Fruit fly (Drosophila melanogaster) whole organism, embryonic: ENCODE data around the gene Spn28B.
A peak's percentile ranks its signal among the peaks of the same experiment; 100 is the strongest.

Experiments
- Bgb ChIP-seq: fragments of 200-800 bp; sonication (Bioruptor generic); IDR thresholded peaks from 2 replicates; pipeline ENCODE4 v1.3.6; 2022; ENCODE audit warnings: missing biosample characterization, missing genetic modification characterization; ENCODE audit not compliant: partially characterized antibody
- CG1024 ChIP-seq: fragments of 200-800 bp; sonication (Bioruptor generic); IDR thresholded peaks from 2 replicates; pipeline ENCODE4 v1.3.6; 2022; ENCODE audit warnings: missing biosample characterization, missing genetic modification characterization
- CG10321 ChIP-seq: fragments of 200-800 bp; sonication (Bioruptor generic); IDR thresholded peaks from 2 replicates; pipeline ENCODE4 v1.3.6; 2022; ENCODE audit warnings: missing biosample characterization, missing genetic modification characterization
- CG10979 ChIP-seq: fragments of 200-800 bp; sonication (Bioruptor generic); optimal IDR thresholded peaks from 2 replicates; lab custom pipeline; 2018; ENCODE audit warnings: missing biosample characterization, mild to moderate bottlenecking, missing genetic modification characterization, moderate library complexity
- CG11723 ChIP-seq: fragments of 200-800 bp; sonication (Bioruptor generic); optimal IDR thresholded peaks from 2 replicates; lab custom pipeline; 2017; ENCODE audit warnings: missing biosample characterization, mild to moderate bottlenecking, missing genetic modification characterization
- CG13624 ChIP-seq: fragments of 200-800 bp; sonication (Bioruptor generic); optimal IDR thresholded peaks from 2 replicates; lab custom pipeline; 2016; ENCODE audit warnings: missing biosample characterization, missing genetic modification characterization
- CG1529 ChIP-seq: fragments of 200-800 bp; sonication (Bioruptor generic); optimal IDR thresholded peaks from 3 replicates; lab custom pipeline; 2018; ENCODE audit warnings: missing biosample characterization, missing genetic modification characterization
- CG1647 ChIP-seq: fragments of 200-800 bp; sonication (Bioruptor generic); optimal IDR thresholded peaks from 3 replicates; lab custom pipeline; 2016; ENCODE audit warnings: missing biosample characterization, missing genetic modification characterization
- CG3163 ChIP-seq: fragments of 200-800 bp; sonication (Bioruptor generic); optimal IDR thresholded peaks from 3 replicates; lab custom pipeline; 2016; ENCODE audit warnings: missing biosample characterization, missing genetic modification characterization
- CG42726 ChIP-seq: fragments of 200-800 bp; sonication (Bioruptor generic); IDR thresholded peaks from 2 replicates; pipeline ENCODE4 v1.3.6; 2022; ENCODE audit warnings: missing biosample characterization, missing genetic modification characterization; ENCODE audit not compliant: partially characterized antibody
- CG5953 ChIP-seq: fragments of 200-800 bp; sonication (Bioruptor generic); IDR thresholded peaks from 2 replicates; pipeline ENCODE4 v1.3.6; 2022; ENCODE audit warnings: missing biosample characterization, missing genetic modification characterization
- CG7556 ChIP-seq: fragments of 200-800 bp; sonication (Bioruptor generic); optimal IDR thresholded peaks from 2 replicates; lab custom pipeline; 2017; ENCODE audit warnings: missing biosample characterization, mild to moderate bottlenecking, missing genetic modification characterization
- CG9932 ChIP-seq: fragments of 200-800 bp; sonication (Bioruptor generic); IDR thresholded peaks from 2 replicates; pipeline ENCODE4 v1.3.6; 2022; ENCODE audit warnings: missing biosample characterization, missing genetic modification characterization
- Elba2 ChIP-seq: fragments of 200-800 bp; sonication (Bioruptor generic); optimal IDR thresholded peaks from 3 replicates; lab custom pipeline; 2016; ENCODE audit warnings: missing biosample characterization, missing genetic modification characterization
- Gsc ChIP-seq: fragments of 200-800 bp; sonication (Bioruptor generic); IDR thresholded peaks from 2 replicates; pipeline ENCODE4 v1.3.6; 2022; ENCODE audit warnings: missing biosample characterization, missing genetic modification characterization
- Nf-YA ChIP-seq: fragments of 200-800 bp; sonication (Bioruptor generic); IDR thresholded peaks from 2 replicates; pipeline ENCODE4 v1.3.6; 2022; ENCODE audit warnings: missing biosample characterization, missing genetic modification characterization
- NfI ChIP-seq: fragments of 200-800 bp; sonication (Bioruptor generic); optimal IDR thresholded peaks from 3 replicates; lab custom pipeline; 2018; ENCODE audit warnings: missing biosample characterization, mild to moderate bottlenecking, missing genetic modification characterization, moderate library complexity
- Poxn ChIP-seq: fragments of 200-800 bp; sonication (Bioruptor generic); IDR thresholded peaks from 2 replicates; pipeline ENCODE4 v1.3.6; 2022; ENCODE audit warnings: missing biosample characterization, missing genetic modification characterization
- Sox100B ChIP-seq: fragments of 200-800 bp; sonication (Bioruptor generic); optimal IDR thresholded peaks from 3 replicates; lab custom pipeline; 2018; ENCODE audit warnings: missing biosample characterization, mild to moderate bottlenecking, missing genetic modification characterization
- Vsx1 ChIP-seq: fragments of 200-800 bp; sonication (Bioruptor generic); optimal IDR thresholded peaks from 2 replicates; lab custom pipeline; 2017; ENCODE audit warnings: missing biosample characterization, mild to moderate bottlenecking, missing genetic modification characterization, missing genetic modification reagents
- Xbp1 ChIP-seq: fragments of 200-800 bp; sonication (Bioruptor generic); optimal IDR thresholded peaks from 3 replicates; lab custom pipeline; 2016; ENCODE audit warnings: missing biosample characterization, mild to moderate bottlenecking, missing genetic modification characterization
- Xrp1 ChIP-seq: fragments of 200-800 bp; sonication (Bioruptor generic); IDR thresholded peaks from 2 replicates; pipeline ENCODE4 v1.3.6; 2022; ENCODE audit warnings: missing biosample characterization, missing genetic modification characterization
- YL-1 ChIP-seq: fragments of 200-800 bp; sonication (Bioruptor generic); optimal IDR thresholded peaks from 3 replicates; lab custom pipeline; 2017; ENCODE audit warnings: missing biosample characterization, mild to moderate bottlenecking, missing genetic modification characterization
- ash1 ChIP-seq: fragments of 200-800 bp; sonication (Bioruptor generic); optimal IDR thresholded peaks from 2 replicates; lab custom pipeline; 2018; ENCODE audit warnings: missing biosample characterization, mild to moderate bottlenecking, missing genetic modification characterization
- bab2 ChIP-seq: fragments of 200-800 bp; sonication (Bioruptor generic); optimal IDR thresholded peaks from 2 replicates; lab custom pipeline; 2016; ENCODE audit warnings: missing biosample characterization, missing genetic modification characterization
- cas ChIP-seq: fragments of 200-800 bp; sonication (Bioruptor generic); IDR thresholded peaks from 2 replicates; pipeline ENCODE4 v1.3.6; 2022; ENCODE audit warnings: missing biosample characterization, missing genetic modification characterization
- dimm ChIP-seq: fragments of 200-800 bp; sonication (Bioruptor generic); IDR thresholded peaks from 2 replicates; pipeline ENCODE4 v1.3.6; 2022; ENCODE audit warnings: missing biosample characterization, missing genetic modification characterization
- en ChIP-seq: fragments of 200-800 bp; sonication (Bioruptor generic); optimal IDR thresholded peaks from 2 replicates; lab custom pipeline; 2016; ENCODE audit warnings: missing biosample characterization, missing genetic modification characterization
- eyg ChIP-seq: fragments of 200-800 bp; sonication (Bioruptor generic); optimal IDR thresholded peaks from 3 replicates; lab custom pipeline; 2016; ENCODE audit warnings: missing biosample characterization, missing genetic modification characterization
- gce ChIP-seq: fragments of 200-800 bp; sonication (Bioruptor generic); IDR thresholded peaks from 3 replicates; pipeline ENCODE4 v1.3.6; 2022; ENCODE audit warnings: missing biosample characterization, missing genetic modification characterization
- gcm2 ChIP-seq: fragments of 200-800 bp; sonication (Bioruptor generic); optimal IDR thresholded peaks from 2 replicates; lab custom pipeline; 2016; ENCODE audit warnings: missing biosample characterization, missing genetic modification characterization
- gro ChIP-seq: fragments of 200-800 bp; sonication (Bioruptor generic); optimal IDR thresholded peaks from 2 replicates; lab custom pipeline; 2016; ENCODE audit warnings: missing biosample characterization, missing genetic modification characterization
- jigr1 ChIP-seq: fragments of 200-800 bp; sonication (Bioruptor generic); IDR thresholded peaks from 3 replicates; pipeline ENCODE4 v1.3.6; 2022; ENCODE audit warnings: missing biosample characterization, missing genetic modification characterization
- jing ChIP-seq: fragments of 200-800 bp; sonication (Bioruptor generic); optimal IDR thresholded peaks from 2 replicates; lab custom pipeline; 2018; ENCODE audit warnings: missing biosample characterization, mild to moderate bottlenecking, missing genetic modification characterization
- klu ChIP-seq: fragments of 200-800 bp; sonication (Bioruptor generic); IDR thresholded peaks from 2 replicates; pipeline ENCODE4 v1.3.6; 2022; ENCODE audit warnings: missing biosample characterization, missing genetic modification characterization
- lbe ChIP-seq: fragments of 200-800 bp; sonication (Bioruptor generic); optimal IDR thresholded peaks from 2 replicates; lab custom pipeline; 2016; ENCODE audit warnings: missing biosample characterization, mild to moderate bottlenecking, missing genetic modification characterization
- luna ChIP-seq: fragments of 200-800 bp; sonication (Bioruptor generic); optimal IDR thresholded peaks from 2 replicates; lab custom pipeline; 2016; ENCODE audit warnings: missing biosample characterization, missing genetic modification characterization
- mld ChIP-seq: fragments of 200-800 bp; sonication (Bioruptor generic); IDR thresholded peaks from 3 replicates; pipeline ENCODE4 v1.3.6; 2022; ENCODE audit warnings: missing biosample characterization, missing genetic modification characterization; ENCODE audit not compliant: partially characterized antibody
- peb ChIP-seq: fragments of 200-800 bp; sonication (Bioruptor generic); IDR thresholded peaks from 2 replicates; pipeline ENCODE4 v1.3.6; 2022; ENCODE audit warnings: missing biosample characterization, missing genetic modification characterization
- pho ChIP-seq: fragments of 200-800 bp; sonication (Bioruptor generic); optimal IDR thresholded peaks from 2 replicates; lab custom pipeline; 2016; ENCODE audit warnings: missing biosample characterization, missing genetic modification characterization
- pita ChIP-seq: fragments of 200-800 bp; sonication (Bioruptor generic); optimal IDR thresholded peaks from 2 replicates; lab custom pipeline; 2017; ENCODE audit warnings: missing biosample characterization, mild to moderate bottlenecking, missing genetic modification characterization
- ranshi ChIP-seq: fragments of 200-800 bp; sonication (Bioruptor generic); IDR thresholded peaks from 2 replicates; pipeline ENCODE4 v1.3.6; 2022; ENCODE audit warnings: missing biosample characterization, missing genetic modification characterization
- repo ChIP-seq: fragments of 200-800 bp; sonication (Bioruptor generic); optimal IDR thresholded peaks from 2 replicates; lab custom pipeline; 2016; ENCODE audit warnings: missing biosample characterization, missing genetic modification characterization
- slp2 ChIP-seq: fragments of 200-800 bp; sonication (Bioruptor generic); optimal IDR thresholded peaks from 2 replicates; lab custom pipeline; 2016; ENCODE audit warnings: missing biosample characterization, missing genetic modification characterization
- sqz ChIP-seq: fragments of 200-800 bp; sonication (Bioruptor generic); optimal IDR thresholded peaks from 3 replicates; lab custom pipeline; 2018; ENCODE audit warnings: missing biosample characterization, mild to moderate bottlenecking, missing genetic modification characterization
- ssp ChIP-seq: fragments of 200-800 bp; sonication (Bioruptor generic); IDR thresholded peaks from 2 replicates; pipeline ENCODE4 v1.3.6; 2022; ENCODE audit warnings: missing biosample characterization, missing genetic modification characterization
- stc ChIP-seq: fragments of 200-800 bp; sonication (Bioruptor generic); IDR thresholded peaks from 2 replicates; pipeline ENCODE4 v1.3.6; 2022; ENCODE audit warnings: missing biosample characterization, missing genetic modification characterization
- sug ChIP-seq: fragments of 200-800 bp; optimal IDR thresholded peaks from 2 replicates; lab custom pipeline; 2019; ENCODE audit warnings: missing biosample characterization, mild to moderate bottlenecking, missing genetic modification characterization, moderate library complexity
- ttk ChIP-seq: fragments of 200-800 bp; sonication (Bioruptor generic); IDR thresholded peaks from 2 replicates; pipeline ENCODE4 v2.1.2; 2022; ENCODE audit warnings: missing biosample characterization, missing genetic modification characterization
- unc-4 ChIP-seq: fragments of 200-800 bp; sonication (Bioruptor generic); IDR thresholded peaks from 2 replicates; pipeline ENCODE4 v1.3.6; 2022; ENCODE audit warnings: missing biosample characterization, missing genetic modification characterization; ENCODE audit not compliant: partially characterized antibody
- zen2 ChIP-seq: fragments of 200-800 bp; sonication (Bioruptor generic); IDR thresholded peaks from 3 replicates; pipeline ENCODE4 v1.3.6; 2022; ENCODE audit warnings: missing biosample characterization, missing genetic modification characterization; ENCODE audit not compliant: partially characterized antibody
- zfh1 ChIP-seq: fragments of 200-800 bp; sonication (Bioruptor generic); IDR thresholded peaks from 3 replicates; pipeline ENCODE4 v1.3.6; 2022; ENCODE audit warnings: missing biosample characterization, missing genetic modification characterization

Spn28B gene

dm6 chr2L:7564856-7565255, 16.9 kb upstream of the Spn28B start (continued):
- TF ChIP-seq Nf-YA (GFP tag; lab: Robert Waterston, UW) (0 out of 2 replicates have a peak, but pooled peaks have one; percentile 20), zen2 (GFP tag; lab: Robert Waterston, UW) (no peak), Xbp1 (GFP tag; lab: Kevin White, UChicago) (peak; percentile 73), repo (GFP tag; lab: Kevin White, UChicago) (peak; percentile 59), CG42726 (GFP tag; lab: Robert Waterston, UW) (no peak), sug (no peak), jing (GFP tag; lab: Kevin White, UChicago) (peak; percentile 47), Poxn (no peak), bab2 (GFP tag; lab: Kevin White, UChicago) (peak; percentile 76), dimm (GFP tag; lab: Robert Waterston, UW) (peak; percentile 28; the same call in 1 of the 2 replicates), ash1 (GFP tag; lab: Kevin White, UChicago) (no peak), Sox100B (GFP tag; lab: Kevin White, UChicago) (peak; percentile 25), CG13624 (GFP tag; lab: Kevin White, UChicago) (peak; percentile 68), ssp (GFP tag; lab: Robert Waterston, UW) (peak; percentile 31; the same call in 1 of the 2 replicates), slp2 (GFP tag; lab: Kevin White, UChicago) (no peak), unc-4 (GFP tag; lab: Robert Waterston, UW) (no peak), CG10321 (GFP tag; lab: Robert Waterston, UW) (no peak), CG9932 (peak; percentile 57), Bgb (GFP tag; lab: Robert Waterston, UW) (no peak), pho (peak; percentile 48), sqz (GFP tag; lab: Kevin White, UChicago) (no peak), ttk (0 out of 2 replicates have a peak, but pooled peaks have one; percentile 51), zfh1 (GFP tag; lab: Robert Waterston, UW) (peak; percentile 89), gro (GFP tag; lab: Kevin White, UChicago) (peak; percentile 60), peb (GFP tag; lab: Robert Waterston, UW) (peak; percentile 27; the same call in 1 of the 2 replicates), ranshi (GFP tag; lab: Robert Waterston, UW) (peak; percentile 75; the same call in 1 of the 2 replicates), YL-1 (no peak), eyg (peak; percentile 35), jigr1 (GFP tag; lab: Robert Waterston, UW) (peak; percentile 47; the same call in 2 of the 3 replicates), CG1647 (GFP tag; lab: Kevin White, UChicago) (peak; percentile 73), luna (GFP tag; lab: Kevin White, UChicago) (no peak), en (peak; percentile 67), stc (0 out of 2 replicates have a peak, but pooled peaks have one; percentile 37), cas (no peak), CG1024 (GFP tag; lab: Robert Waterston, UW) (peak; percentile 57), Vsx1 (GFP tag; lab: Kevin White, UChicago) (no peak), NfI (peak; percentile 70), gce (GFP tag; lab: Robert Waterston, UW) (peak; percentile 39; the same call in 1 of the 3 replicates), Gsc (GFP tag; lab: Robert Waterston, UW) (peak; percentile 28; the same call in 1 of the 2 replicates), mld (GFP tag; lab: Robert Waterston, UW) (no peak), CG7556 (GFP tag; lab: Kevin White, UChicago) (peak; percentile 70), gcm2 (GFP tag; lab: Kevin White, UChicago) (peak; percentile 9), CG5953 (GFP tag; lab: Robert Waterston, UW) (no peak), CG10979 (tag; lab: Kevin White, UChicago) (peak; percentile 76), CG1529 (peak; percentile 32), Xrp1 (GFP tag; lab: Robert Waterston, UW) (peak; percentile 88), lbe (GFP tag; lab: Kevin White, UChicago) (no peak), CG11723 (GFP tag; lab: Kevin White, UChicago) (peak; percentile 56), CG3163 (peak; percentile 41), pita (GFP tag; lab: Kevin White, UChicago) (no peak), klu (GFP tag; lab: Robert Waterston, UW) (peak; percentile 34; the same call in 1 of the 2 replicates), Elba2 (GFP tag; lab: Kevin White, UChicago) (no peak)
